Fruit fly (Drosophila melanogaster): Measurements from ENCODE around the gene BBIP1.

The BBIP1 gene

dm6 chr3R:9390201-9390600 lies 14.0 kb upstream of the BBIP1 start:
- no peak for TF ChIP-seq br (GFP tag; optimal IDR thresholded peaks at IDR 0.05)
- TF ChIP-seq Mio (GFP tag; optimal IDR thresholded peaks at IDR 0.05), result no peak
- no peak for TF ChIP-seq lola (GFP tag; optimal IDR thresholded peaks at IDR 0.05)
- TF ChIP-seq Dfd (GFP tag; optimal IDR thresholded peaks at IDR 0.05), result no peak
- TF ChIP-seq woc (GFP tag; optimal IDR thresholded peaks at IDR 0.05), result no peak
- no peak for TF ChIP-seq h (GFP tag; optimal IDR thresholded peaks at IDR 0.05)
- TF ChIP-seq rgr (GFP tag; optimal IDR thresholded peaks at IDR 0.05), result no peak
- no peak for TF ChIP-seq sv (GFP tag; optimal IDR thresholded peaks at IDR 0.05)
- no peak for TF ChIP-seq Hr78 (GFP tag; optimal IDR thresholded peaks at IDR 0.05)

- TF ChIP-seq Dfd (GFP tag; optimal IDR thresholded peaks at IDR 0.05), result no peak
- TF ChIP-seq Mio (GFP tag; optimal IDR thresholded peaks at IDR 0.05), result no peak
- no peak for TF ChIP-seq CG32264 (GFP tag; optimal IDR thresholded peaks at IDR 0.05)
- no peak for TF ChIP-seq rgr (GFP tag; optimal IDR thresholded peaks at IDR 0.05)
- no peak for TF ChIP-seq Sp1 (GFP tag; optimal IDR thresholded peaks at IDR 0.05)
- TF ChIP-seq GATAd (GFP tag; optimal IDR thresholded peaks at IDR 0.05), result no peak
- no peak for TF ChIP-seq woc (GFP tag; optimal IDR thresholded peaks at IDR 0.05)
- no peak for TF ChIP-seq HLH106 (tag; optimal IDR thresholded peaks at IDR 0.05)
- TF ChIP-seq dsf (GFP tag; optimal IDR thresholded peaks at IDR 0.05; ENCODE audit: borderline replicate concordance), result no peak
- TF ChIP-seq br (GFP tag; optimal IDR thresholded peaks at IDR 0.05), result no peak
- no peak for TF ChIP-seq dmrt93B (GFP tag; optimal IDR thresholded peaks at IDR 0.05)
- TF ChIP-seq jim (GFP tag; optimal IDR thresholded peaks at IDR 0.05), result no peak
Observed at dm6 chr3R:9392421-9392820, 11.8 kb upstream of the BBIP1 start.

- TF ChIP-seq dmrt93B (GFP tag; optimal IDR thresholded peaks at IDR 0.05) (peak; percentile 87), Mio (GFP tag; optimal IDR thresholded peaks at IDR 0.05) (no peak), sv (GFP tag; optimal IDR thresholded peaks at IDR 0.05) (no peak), Jra (GFP tag; optimal IDR thresholded peaks at IDR 0.05) (peak; percentile 74), Abd-B (GFP tag; optimal IDR thresholded peaks at IDR 0.05) (no peak), OdsH (GFP tag; optimal IDR thresholded peaks at IDR 0.05) (peak; percentile 94), foxo (GFP tag; optimal IDR thresholded peaks at IDR 0.05) (peak; percentile 34 to 94), h (GFP tag; optimal IDR thresholded peaks at IDR 0.05) (peak; percentile 94), pan (optimal IDR thresholded peaks at IDR 0.05) (no peak), HLH106 (tag; optimal IDR thresholded peaks at IDR 0.05) (peak; percentile 94), psq (GFP tag; optimal IDR thresholded peaks at IDR 0.05) (peak; percentile 86), CG32264 (GFP tag; optimal IDR thresholded peaks at IDR 0.05) (peak; percentile 77), GATAd (GFP tag; optimal IDR thresholded peaks at IDR 0.05) (peak; percentile 54), rgr (GFP tag; optimal IDR thresholded peaks at IDR 0.05) (peak; percentile 94), tai (GFP tag; optimal IDR thresholded peaks at IDR 0.05) (no peak), sage (GFP tag; optimal IDR thresholded peaks at IDR 0.05) (peak; percentile 88), Hnf4 (GFP tag; optimal IDR thresholded peaks at IDR 0.05) (peak; percentile 89), Hr83 (GFP tag; optimal IDR thresholded peaks at IDR 0.05; ENCODE audit: poor library complexity, severe bottlenecking) (peak; percentile 61), Rel (GFP tag; optimal IDR thresholded peaks at IDR 0.05) (peak; percentile 76), Rel (tag; optimal IDR thresholded peaks at IDR 0.05) (no peak), br (GFP tag; optimal IDR thresholded peaks at IDR 0.05) (peak; percentile 89), brk (GFP tag; optimal IDR thresholded peaks at IDR 0.05) (peak; percentile 86), CG9705 (GFP tag; optimal IDR thresholded peaks at IDR 0.05) (peak; percentile 81), ey (GFP tag; optimal IDR thresholded peaks at IDR 0.05) (peak; percentile 92), fru (GFP tag; optimal IDR thresholded peaks at IDR 0.05) (peak; percentile 94), Hr78 (GFP tag; optimal IDR thresholded peaks at IDR 0.05) (no peak), Dfd (GFP tag; optimal IDR thresholded peaks at IDR 0.05) (no peak), dsf (GFP tag; optimal IDR thresholded peaks at IDR 0.05; ENCODE audit: borderline replicate concordance) (peak; percentile 62), woc (GFP tag; optimal IDR thresholded peaks at IDR 0.05) (peak; percentile 82), Sp1 (GFP tag; optimal IDR thresholded peaks at IDR 0.05) (peak; percentile 94), lola (GFP tag; optimal IDR thresholded peaks at IDR 0.05) (no peak)
Observed at dm6 chr3R:9393542-9394025, 10.6 kb upstream of the BBIP1 start.

- TF ChIP-seq HLH106 (tag; optimal IDR thresholded peaks at IDR 0.05) (peak; percentile 15), foxo (GFP tag; optimal IDR thresholded peaks at IDR 0.05) (no peak), br (GFP tag; optimal IDR thresholded peaks at IDR 0.05) (peak; percentile 7), rgr (GFP tag; optimal IDR thresholded peaks at IDR 0.05) (peak; percentile 32), fru (GFP tag; optimal IDR thresholded peaks at IDR 0.05) (no peak), woc (GFP tag; optimal IDR thresholded peaks at IDR 0.05) (peak; percentile 64), jim (GFP tag; optimal IDR thresholded peaks at IDR 0.05) (peak; percentile 34), CG9705 (GFP tag; optimal IDR thresholded peaks at IDR 0.05) (no peak), Abd-B (GFP tag; optimal IDR thresholded peaks at IDR 0.05) (no peak), dl (GFP tag; optimal IDR thresholded peaks at IDR 0.05; ENCODE audit: insufficient read depth in 1 of 2, partially characterized antibody in 2 of 2) (peak; percentile 71 to 87), Mio (GFP tag; optimal IDR thresholded peaks at IDR 0.05) (no peak), Myc (optimal IDR thresholded peaks at IDR 0.05) (peak; percentile 13), h (GFP tag; optimal IDR thresholded peaks at IDR 0.05) (peak; percentile 35), sv (GFP tag; optimal IDR thresholded peaks at IDR 0.05) (peak; percentile 18), sage (GFP tag; optimal IDR thresholded peaks at IDR 0.05) (peak; percentile 31), dsf (GFP tag; optimal IDR thresholded peaks at IDR 0.05; ENCODE audit: borderline replicate concordance) (no peak), Sp1 (GFP tag; optimal IDR thresholded peaks at IDR 0.05) (peak; percentile 38), Dif (GFP tag; optimal IDR thresholded peaks at IDR 0.05; ENCODE audit: partially characterized antibody) (peak; percentile 89), CG32264 (GFP tag; optimal IDR thresholded peaks at IDR 0.05) (no peak), CrebA (GFP tag; optimal IDR thresholded peaks at IDR 0.05; ENCODE audit: borderline replicate concordance) (no peak), Hnf4 (GFP tag; optimal IDR thresholded peaks at IDR 0.05) (peak; percentile 57), GATAd (GFP tag; optimal IDR thresholded peaks at IDR 0.05) (no peak), tai (GFP tag; optimal IDR thresholded peaks at IDR 0.05) (no peak), ey (GFP tag; optimal IDR thresholded peaks at IDR 0.05) (no peak), brk (GFP tag; optimal IDR thresholded peaks at IDR 0.05) (peak; percentile 46), Hr83 (GFP tag; optimal IDR thresholded peaks at IDR 0.05; ENCODE audit: poor library complexity, severe bottlenecking) (peak; percentile 27), Rel (GFP tag; optimal IDR thresholded peaks at IDR 0.05) (no peak), Rel (tag; optimal IDR thresholded peaks at IDR 0.05) (peak; percentile 86), OdsH (GFP tag; optimal IDR thresholded peaks at IDR 0.05) (peak; percentile 13), Jra (GFP tag; optimal IDR thresholded peaks at IDR 0.05) (no peak)
Observed at dm6 chr3R:9394385-9395042, 9.7 kb upstream of the BBIP1 start, which contains the start of gene FER. Gene FER, minus strand, starts transcription at chr3R:9394546.

All from whole organism, wandering third instar larva.